Fruit fly (Drosophila melanogaster) whole organism, prepupa: ENCODE data around the gene CG3009.

Experiments used
- Blimp-1 ChIP-seq: fragments of 200-800 bp; sonication (Bioruptor generic); optimal IDR thresholded peaks from 3 replicates; lab custom pipeline; 2017; ENCODE audit warnings: missing biosample characterization, missing genetic modification characterization, mild to moderate bottlenecking, moderate library complexity, missing genetic modification reagents
- CG10669 ChIP-seq: fragments of 200-800 bp; sonication (Bioruptor generic); optimal IDR thresholded peaks from 3 replicates; lab custom pipeline; 2018; ENCODE audit warnings: missing biosample characterization, mild to moderate bottlenecking, missing genetic modification characterization, moderate library complexity
- CG11294 ChIP-seq: fragments of 200-800 bp; sonication (Bioruptor generic); IDR thresholded peaks from 2 replicates; pipeline ENCODE4 v1.3.6; 2022; ENCODE audit warnings: missing biosample characterization, missing genetic modification characterization
- CG11762 ChIP-seq: fragments of 200-800 bp; sonication (Bioruptor generic); optimal IDR thresholded peaks from 3 replicates; lab custom pipeline; 2016; ENCODE audit warnings: missing biosample characterization, missing genetic modification characterization; ENCODE audit not compliant: insufficient read depth
- CG11902 ChIP-seq: fragments of 200-800 bp; sonication (Bioruptor generic); optimal IDR thresholded peaks from 3 replicates; lab custom pipeline; 2016; ENCODE audit warnings: missing biosample characterization, missing genetic modification characterization
- CG15336 ChIP-seq: fragments of 200-800 bp; sonication (Bioruptor generic); IDR thresholded peaks from 2 replicates; pipeline ENCODE4 v1.3.6; 2022; ENCODE audit warnings: missing biosample characterization, missing genetic modification characterization
- CG1621 ChIP-seq: fragments of 200-800 bp; sonication (Bioruptor generic); optimal IDR thresholded peaks from 3 replicates; lab custom pipeline; 2018; ENCODE audit warnings: missing biosample characterization, mild to moderate bottlenecking, missing genetic modification characterization
- CG16779 ChIP-seq: fragments of 200-800 bp; sonication (Bioruptor generic); optimal IDR thresholded peaks from 3 replicates; lab custom pipeline; 2017; ENCODE audit warnings: missing biosample characterization, mild to moderate bottlenecking, missing genetic modification characterization
- CG31627 ChIP-seq: fragments of 200-800 bp; sonication (Bioruptor generic); optimal IDR thresholded peaks from 3 replicates; lab custom pipeline; 2016; ENCODE audit warnings: missing biosample characterization, missing genetic modification characterization
- CG32006 ChIP-seq: fragments of 200-800 bp; sonication (Bioruptor generic); optimal IDR thresholded peaks from 3 replicates; lab custom pipeline; 2017; ENCODE audit warnings: missing biosample characterization, mild to moderate bottlenecking, missing genetic modification characterization
- CG3919 ChIP-seq: fragments of 200-800 bp; sonication (Bioruptor generic); optimal IDR thresholded peaks from 3 replicates; lab custom pipeline; 2016; ENCODE audit warnings: missing biosample characterization, missing genetic modification characterization
- CG6163 ChIP-seq: fragments of 200-800 bp; sonication (Bioruptor generic); IDR thresholded peaks from 3 replicates; pipeline ENCODE4 v1.3.6; 2022; ENCODE audit warnings: missing biosample characterization, missing genetic modification characterization
- CG6276 ChIP-seq: fragments of 200-800 bp; sonication (Bioruptor generic); optimal IDR thresholded peaks from 2 replicates; lab custom pipeline; 2017; ENCODE audit warnings: missing biosample characterization, mild to moderate bottlenecking, missing genetic modification characterization
- CG6792 ChIP-seq: fragments of 200-800 bp; sonication (Bioruptor generic); optimal IDR thresholded peaks from 3 replicates; lab custom pipeline; 2016; ENCODE audit warnings: missing biosample characterization, missing genetic modification characterization
- CG6808 ChIP-seq: fragments of 200-800 bp; sonication (Bioruptor generic); optimal IDR thresholded peaks from 3 replicates; lab custom pipeline; 2017; ENCODE audit warnings: missing biosample characterization, missing genetic modification characterization, mild to moderate bottlenecking, moderate library complexity, missing genetic modification reagents
- CG7368 ChIP-seq: fragments of 200-800 bp; sonication (Bioruptor generic); optimal IDR thresholded peaks from 3 replicates; lab custom pipeline; 2016; ENCODE audit warnings: missing biosample characterization, missing genetic modification characterization
- CG8319 ChIP-seq: fragments of 200-800 bp; sonication (Bioruptor generic); optimal IDR thresholded peaks from 3 replicates; lab custom pipeline; 2016; ENCODE audit warnings: missing biosample characterization, missing genetic modification characterization
- CG9139 ChIP-seq: fragments of 200-800 bp; sonication (Bioruptor generic); optimal IDR thresholded peaks from 3 replicates; lab custom pipeline; 2017; ENCODE audit warnings: missing biosample characterization, mild to moderate bottlenecking, missing genetic modification characterization
- Eip75B ChIP-seq: fragments of 200-800 bp; sonication (Bioruptor generic); optimal IDR thresholded peaks from 3 replicates; lab custom pipeline; 2016; ENCODE audit warnings: missing biosample characterization, missing genetic modification characterization
- Eip93F ChIP-seq: fragments of 200-800 bp; sonication (Bioruptor generic); optimal IDR thresholded peaks from 2 replicates; lab custom pipeline; 2016; ENCODE audit warnings: missing biosample characterization, mild to moderate bottlenecking, missing genetic modification characterization
- Ets21C ChIP-seq: fragments of 200-800 bp; sonication (Bioruptor generic); optimal IDR thresholded peaks from 3 replicates; lab custom pipeline; 2016; ENCODE audit warnings: missing biosample characterization, missing genetic modification characterization
- Ets96B ChIP-seq: fragments of 200-800 bp; optimal IDR thresholded peaks from 2 replicates; lab custom pipeline; 2019; ENCODE audit warnings: missing biosample characterization, mild to moderate bottlenecking, missing genetic modification characterization, moderate library complexity
- Gug ChIP-seq: fragments of 200-800 bp; sonication (Bioruptor generic); IDR thresholded peaks from 2 replicates; pipeline ENCODE4 v1.3.6; 2022; ENCODE audit warnings: missing biosample characterization, missing genetic modification characterization
- Hr38 ChIP-seq: sonication (Bioruptor generic); optimal IDR thresholded peaks from 2 replicates; lab custom pipeline; 2016; ENCODE audit warnings: missing biosample characterization, missing genetic modification characterization
- Hr39 ChIP-seq: fragments of 200-800 bp; sonication (Bioruptor generic); optimal IDR thresholded peaks from 2 replicates; lab custom pipeline; 2016; ENCODE audit warnings: missing biosample characterization, missing genetic modification characterization
- Hr4 ChIP-seq: fragments of 200-800 bp; sonication (Bioruptor generic); optimal IDR thresholded peaks from 3 replicates; lab custom pipeline; 2016; ENCODE audit warnings: missing biosample characterization, missing genetic modification characterization
- Met ChIP-seq: fragments of 200-800 bp; sonication (Bioruptor generic); optimal IDR thresholded peaks from 3 replicates; lab custom pipeline; 2016; ENCODE audit warnings: missing biosample characterization, missing genetic modification characterization
- OdsH ChIP-seq: fragments of 200-800 bp; sonication (Bioruptor generic); optimal IDR thresholded peaks from 3 replicates; lab custom pipeline; 2016; ENCODE audit warnings: missing biosample characterization, missing genetic modification characterization
- Smox ChIP-seq: fragments of 200-800 bp; sonication (Bioruptor generic); optimal IDR thresholded peaks from 3 replicates; lab custom pipeline; 2016; ENCODE audit warnings: missing biosample characterization, missing genetic modification characterization
- Sox102F ChIP-seq: fragments of 200-800 bp; sonication (Bioruptor generic); optimal IDR thresholded peaks from 2 replicates; lab custom pipeline; 2016; ENCODE audit warnings: missing biosample characterization, mild to moderate bottlenecking, missing genetic modification characterization
- Sox14 ChIP-seq: fragments of 200-800 bp; sonication (Bioruptor generic); optimal IDR thresholded peaks from 3 replicates; lab custom pipeline; 2016; ENCODE audit warnings: missing biosample characterization, missing genetic modification characterization
- Sox15 ChIP-seq: fragments of 200-800 bp; sonication (Bioruptor generic); optimal IDR thresholded peaks from 3 replicates; lab custom pipeline; 2016; ENCODE audit warnings: missing biosample characterization, missing genetic modification characterization
- achi ChIP-seq: fragments of 200-800 bp; sonication (Bioruptor generic); optimal IDR thresholded peaks from 3 replicates; lab custom pipeline; 2016; ENCODE audit warnings: missing biosample characterization, missing genetic modification characterization
- acj6 ChIP-seq: fragments of 200-800 bp; sonication (Bioruptor generic); optimal IDR thresholded peaks from 3 replicates; lab custom pipeline; 2016; ENCODE audit warnings: missing biosample characterization, missing genetic modification characterization
- cyc ChIP-seq: fragments of 200-800 bp; sonication (Bioruptor generic); optimal IDR thresholded peaks from 3 replicates; lab custom pipeline; 2016; ENCODE audit warnings: missing biosample characterization, missing genetic modification characterization
- dac ChIP-seq: fragments of 200-800 bp; sonication (Bioruptor generic); optimal IDR thresholded peaks from 2 replicates; lab custom pipeline; 2017; ENCODE audit warnings: missing biosample characterization, mild to moderate bottlenecking, missing genetic modification characterization
- dsx ChIP-seq: fragments of 200-800 bp; optimal IDR thresholded peaks from 3 replicates; lab custom pipeline; 2019; ENCODE audit warnings: missing biosample characterization, mild to moderate bottlenecking, missing genetic modification characterization, moderate library complexity; ENCODE audit not compliant: poor library complexity, severe bottlenecking
- eg ChIP-seq: fragments of 200-800 bp; sonication (Bioruptor generic); IDR thresholded peaks from 3 replicates; pipeline ENCODE4 v1.3.6; 2022; ENCODE audit warnings: missing biosample characterization, missing genetic modification characterization
- esn ChIP-seq: fragments of 200-800 bp; sonication (Bioruptor generic); optimal IDR thresholded peaks from 2 replicates; lab custom pipeline; 2016; ENCODE audit warnings: missing biosample characterization, mild to moderate bottlenecking, missing genetic modification characterization, moderate library complexity
- fd59A ChIP-seq: fragments of 200-800 bp; sonication (Bioruptor generic); optimal IDR thresholded peaks from 2 replicates; lab custom pipeline; 2017; ENCODE audit warnings: missing biosample characterization, mild to moderate bottlenecking, missing genetic modification characterization, missing genetic modification reagents
- fd85E ChIP-seq: fragments of 200-800 bp; sonication (Bioruptor generic); optimal IDR thresholded peaks from 3 replicates; lab custom pipeline; 2016; ENCODE audit warnings: missing biosample characterization, missing genetic modification characterization
- fkh ChIP-seq: fragments of 200-800 bp; sonication (Bioruptor generic); optimal IDR thresholded peaks from 3 replicates; lab custom pipeline; 2017; ENCODE audit warnings: missing biosample characterization, mild to moderate bottlenecking, missing genetic modification characterization, moderate library complexity
- lz ChIP-seq: fragments of 200-800 bp; sonication (Bioruptor generic); optimal IDR thresholded peaks from 3 replicates; lab custom pipeline; 2016; ENCODE audit warnings: missing biosample characterization, missing genetic modification characterization
- net ChIP-seq: fragments of 200-800 bp; sonication (Bioruptor generic); optimal IDR thresholded peaks from 3 replicates; lab custom pipeline; 2016; ENCODE audit warnings: missing biosample characterization, missing genetic modification characterization
- salr ChIP-seq, 2 experiments: fragments of 200-800 bp; sonication (Bioruptor generic); optimal IDR thresholded peaks; 3 replicates each; lab custom pipeline; 2016 to 2018; ENCODE audit warnings: missing biosample characterization in 2 of 2, missing genetic modification characterization in 2 of 2, mild to moderate bottlenecking in 1 of 2
- spab ChIP-seq: fragments of 200-800 bp; sonication (Bioruptor generic); optimal IDR thresholded peaks from 2 replicates; lab custom pipeline; 2017; ENCODE audit warnings: missing biosample characterization, mild to moderate bottlenecking, missing genetic modification characterization, missing genetic modification reagents
- ss ChIP-seq, 2 experiments: fragments of 200-800 bp; sonication (Bioruptor generic); optimal IDR thresholded peaks; 2 replicates in 1 of 2; 3 replicates in 1 of 2; lab custom pipeline; 2017 to 2018; ENCODE audit warnings: mild to moderate bottlenecking in 2 of 2, missing biosample characterization in 2 of 2, missing genetic modification characterization in 2 of 2, moderate library complexity in 1 of 2
- svp ChIP-seq: fragments of 200-800 bp; sonication (Bioruptor generic); peaks from one replicate; lab custom pipeline; 2016; ENCODE audit warnings: missing biosample characterization, missing genetic modification characterization
- topi ChIP-seq: fragments of 200-800 bp; sonication (Bioruptor generic); optimal IDR thresholded peaks from 3 replicates; lab custom pipeline; 2016; ENCODE audit warnings: missing biosample characterization, missing genetic modification characterization
- vri ChIP-seq: fragments of 200-800 bp; sonication (Bioruptor generic); optimal IDR thresholded peaks from 3 replicates; lab custom pipeline; 2016; ENCODE audit warnings: missing biosample characterization, mild to moderate bottlenecking, missing genetic modification characterization

The CG3009 gene

DNA sequence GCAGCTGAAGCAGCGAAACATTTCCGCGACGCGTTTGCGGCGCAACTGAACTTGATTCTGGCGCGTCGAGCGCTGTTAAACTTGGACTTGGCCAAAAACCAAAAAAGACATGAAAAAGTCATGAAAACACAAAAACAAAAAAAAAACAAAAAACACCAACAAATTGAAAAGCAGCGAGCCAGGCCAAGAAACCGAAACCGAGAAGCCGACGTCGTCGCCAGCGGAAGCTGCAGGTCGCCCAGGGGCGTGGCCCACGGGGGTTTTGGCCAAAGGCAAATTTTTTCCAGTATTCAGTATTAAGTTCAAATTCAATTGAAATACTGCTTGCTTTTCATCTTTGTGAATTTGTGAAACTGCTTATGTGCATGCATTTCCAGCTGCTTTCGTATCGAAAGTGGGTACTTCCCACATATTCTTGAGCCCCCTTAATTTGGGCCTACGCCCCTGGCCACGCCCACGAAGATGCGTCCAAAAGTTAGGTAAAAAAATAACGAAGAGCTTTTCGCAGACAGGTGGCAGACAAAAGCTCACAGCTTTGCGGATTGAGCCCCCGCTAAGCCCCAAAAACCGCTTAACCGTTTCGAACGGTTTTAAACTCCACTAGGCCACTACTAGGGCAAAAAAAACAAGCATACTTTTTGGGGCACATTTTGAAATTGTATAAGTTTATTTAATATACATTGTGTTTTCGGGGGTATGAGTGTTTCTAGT lies at the start of gene CG3009:
Gene CG3009, minus strand, starts transcription at position 51 of the 711 bp plus-strand sequence.
- peak; percentile 98 for TF ChIP-seq Met
- peak; percentile 98 for TF ChIP-seq CG7368 (GFP tag; lab: Kevin White, UChicago)
- peak; percentile 92 to 97 for TF ChIP-seq ss (GFP tag; optimal IDR thresholded peaks at IDR 0.05; lab: Kevin White, UChicago)
- TF ChIP-seq esn (GFP tag; lab: Kevin White, UChicago) = peak; percentile 99
- peak; percentile 96 for TF ChIP-seq Sox15 (GFP tag; lab: Kevin White, UChicago)
- TF ChIP-seq CG8319 = peak; percentile 97
- TF ChIP-seq CG32006 (GFP tag; lab: Kevin White, UChicago) = peak; percentile 98
- TF ChIP-seq net (GFP tag; lab: Kevin White, UChicago) = peak; percentile 98
- TF ChIP-seq OdsH (GFP tag; lab: Kevin White, UChicago) = peak; percentile 97
- TF ChIP-seq fd85E (GFP tag; lab: Kevin White, UChicago) = peak; percentile 95
- TF ChIP-seq fkh (GFP tag; lab: Kevin White, UChicago) = peak; percentile 80
- TF ChIP-seq Blimp-1 (GFP tag; lab: Kevin White, UChicago) = peak; percentile 89
- TF ChIP-seq spab (GFP tag; lab: Kevin White, UChicago) = peak; percentile 95
- TF ChIP-seq cyc (GFP tag; lab: Kevin White, UChicago) = peak; percentile 98
- peak; percentile 93 for TF ChIP-seq dsx (GFP tag; lab: Kevin White, UChicago)
- TF ChIP-seq Hr39 (GFP tag; lab: Kevin White, UChicago) = peak; percentile 98
- TF ChIP-seq dac (GFP tag; lab: Kevin White, UChicago) = peak; percentile 97
- TF ChIP-seq CG3919 = peak; percentile 98
- TF ChIP-seq Eip75B (GFP tag; lab: Kevin White, UChicago) = peak; percentile 98
- TF ChIP-seq CG11902 (GFP tag; lab: Kevin White, UChicago) = peak; percentile 97
- TF ChIP-seq CG6163 (GFP tag; lab: Robert Waterston, UW) = peak; percentile 98
- TF ChIP-seq CG6792 (GFP tag; lab: Kevin White, UChicago) = peak; percentile 99
- TF ChIP-seq Ets21C (GFP tag; lab: Kevin White, UChicago) = peak; percentile 98
- TF ChIP-seq lz (GFP tag; lab: Kevin White, UChicago) = peak; percentile 98
- TF ChIP-seq CG11294 = peak; percentile 93
- TF ChIP-seq Smox (GFP tag; lab: Kevin White, UChicago) = peak; percentile 98
- peak; percentile 97 for TF ChIP-seq Sox14 (GFP tag; lab: Kevin White, UChicago)
- TF ChIP-seq Ets96B (tag; lab: Kevin White, UChicago) = peak; percentile 96
- peak; percentile 93 for TF ChIP-seq CG9139
- peak; percentile 96 for TF ChIP-seq CG10669 (GFP tag; lab: Kevin White, UChicago)
- TF ChIP-seq vri (GFP tag; lab: Kevin White, UChicago) = peak; percentile 97
- peak; percentile 97 for TF ChIP-seq Hr4 (GFP tag; lab: Kevin White, UChicago)
- peak; percentile 95 for TF ChIP-seq fd59A
- TF ChIP-seq Sox102F (GFP tag; lab: Kevin White, UChicago) = peak; percentile 98
- peak; percentile 96 for TF ChIP-seq Gug (GFP tag; lab: Robert Waterston, UW)
- peak; percentile 98 for TF ChIP-seq CG31627 (GFP tag; lab: Kevin White, UChicago)
- peak; percentile 99 for TF ChIP-seq topi (GFP tag; lab: Kevin White, UChicago)
- TF ChIP-seq CG16779 (tag; lab: Kevin White, UChicago) = peak; percentile 95
- TF ChIP-seq CG15336 (GFP tag; lab: Robert Waterston, UW) = peak; percentile 98
- peak; percentile 90 to 94 for TF ChIP-seq salr (GFP tag; optimal IDR thresholded peaks at IDR 0.05; lab: Kevin White, UChicago)
- peak; percentile 97 for TF ChIP-seq acj6 (GFP tag; lab: Kevin White, UChicago)
- peak; percentile 98 for TF ChIP-seq eg (GFP tag; lab: Robert Waterston, UW)
- TF ChIP-seq CG6276 (GFP tag; lab: Kevin White, UChicago) = peak; percentile 95
- peak; percentile 97 for TF ChIP-seq achi (GFP tag; lab: Kevin White, UChicago)
- peak; percentile 96 for TF ChIP-seq CG1621
- peak; percentile 96 for TF ChIP-seq CG11762
- TF ChIP-seq Hr38 (GFP tag; lab: Kevin White, UChicago) = peak; percentile 58
- TF ChIP-seq Eip93F (GFP tag; lab: Kevin White, UChicago) = peak; percentile 79
- peak; percentile 99 for TF ChIP-seq svp (GFP tag; lab: Kevin White, UChicago)
- TF ChIP-seq CG6808 (GFP tag; lab: Kevin White, UChicago) = peak; percentile 95
